Worm (Caenorhabditis elegans) whole organism, L4 larva: ENCODE measurements around the gene sri-67.
A peak's percentile ranks its signal among the peaks of the same experiment; 100 is the strongest.

ENCODE experiments used
- F26F4.8 ChIP-seq: fragments of 200-800 bp; sonication (Bioruptor generic); conservative IDR thresholded peaks from 2 replicates; pipeline ENCODE4 v1.3.6; 2022; ENCODE audit warnings: missing genetic modification characterization, missing compliant biosample characterization
- F37D6.2 ChIP-seq: sonication (generic microtip); optimal IDR thresholded peaks from 2 replicates; lab custom pipeline; 2016; ENCODE audit warnings: mild to moderate bottlenecking, missing genetic modification characterization, missing compliant biosample characterization
- F49E8.2 ChIP-seq: sonication (generic microtip); optimal IDR thresholded peaks from 2 replicates; lab custom pipeline; 2016; ENCODE audit warnings: missing compliant biosample characterization, mild to moderate bottlenecking, missing genetic modification characterization, borderline replicate concordance
- Y105C5A.15 ChIP-seq: fragments of 200-800 bp; sonication (Bioruptor generic); IDR thresholded peaks from 2 replicates; pipeline ENCODE4 v1.3.6; 2022; ENCODE audit warnings: missing genetic modification characterization, missing compliant biosample characterization
- Y48G9A.11 ChIP-seq: fragments of 200-800 bp; sonication (Bioruptor generic); IDR thresholded peaks from 2 replicates; pipeline ENCODE4 v1.3.6; 2022; ENCODE audit warnings: missing genetic modification reagents, missing genetic modification characterization, missing compliant biosample characterization
- Y5F2A.4 ChIP-seq: fragments of 200-800 bp; sonication (Bioruptor generic); optimal IDR thresholded peaks from 2 replicates; lab custom pipeline; 2018; ENCODE audit warnings: mild to moderate bottlenecking, missing genetic modification characterization, missing compliant biosample characterization
- ZK546.5 ChIP-seq, 2 experiments: sonication (generic microtip); optimal IDR thresholded peaks; 2 replicates each; lab custom pipeline; 2017; ENCODE audit warnings: missing biosample characterization in 2 of 2, missing genetic modification characterization in 2 of 2
- aly-2 ChIP-seq: sonication (generic microtip); optimal IDR thresholded peaks from 2 replicates; lab custom pipeline; 2018; ENCODE audit warnings: missing biosample characterization, missing genetic modification characterization
- ama-1 ChIP-seq: fragments of 150-350 bp; optimal IDR thresholded peaks from 2 replicates; lab custom pipeline; 2014; ENCODE audit warnings: inconsistent platforms, mixed read lengths
- attf-4 ChIP-seq: sonication (generic microtip); optimal IDR thresholded peaks from 3 replicates; lab custom pipeline; 2017; ENCODE audit warnings: missing biosample characterization, missing genetic modification characterization
- ceh-20 ChIP-seq: fragments of 200-800 bp; sonication (Bioruptor generic); IDR thresholded peaks from 2 replicates; pipeline ENCODE4 v1.3.6; 2022; ENCODE audit warnings: missing genetic modification reagents, missing genetic modification characterization, missing compliant biosample characterization
- ceh-44 ChIP-seq: fragments of 200-800 bp; sonication (Bioruptor generic); IDR thresholded peaks from 2 replicates; pipeline ENCODE4 v1.3.6; 2022; ENCODE audit warnings: missing genetic modification reagents, missing genetic modification characterization, missing compliant biosample characterization
- ces-1 ChIP-seq: fragments of 150-350 bp; sonication (generic microtip); optimal IDR thresholded peaks from 4 replicates; lab custom pipeline; 2014; ENCODE audit warnings: missing biosample characterization, missing genetic modification reagents, missing genetic modification characterization
- daf-12 ChIP-seq: fragments of 150-350 bp; optimal IDR thresholded peaks from 2 replicates; lab custom pipeline; 2014; ENCODE audit warnings: missing biosample characterization, missing genetic modification reagents, missing genetic modification characterization
- dmd-6 ChIP-seq: fragments of 200-800 bp; sonication (Bioruptor generic); IDR thresholded peaks from 2 replicates; pipeline ENCODE4 v1.3.6; 2022; ENCODE audit warnings: missing genetic modification reagents, missing genetic modification characterization, missing compliant biosample characterization
- fkh-10 ChIP-seq: fragments of 150-350 bp; optimal IDR thresholded peaks from 2 replicates; lab custom pipeline; 2014; ENCODE audit warnings: missing biosample characterization, missing genetic modification reagents, missing genetic modification characterization
- gei-8 ChIP-seq: fragments of 200-800 bp; sonication (Bioruptor generic); optimal IDR thresholded peaks from 2 replicates; lab custom pipeline; 2018; ENCODE audit warnings: mild to moderate bottlenecking, missing genetic modification characterization, missing compliant biosample characterization
- hif-1 ChIP-seq, 2 experiments: sonication (generic microtip); optimal IDR thresholded peaks; 2 replicates each; lab custom pipeline; 2016 to 2017; ENCODE audit warnings: missing compliant biosample characterization in 2 of 2, missing genetic modification characterization in 2 of 2, missing genetic modification reagents in 2 of 2, missing genotype in 2 of 2, mild to moderate bottlenecking in 1 of 2
- hmg-1.1 ChIP-seq: fragments of 200-800 bp; sonication (Bioruptor generic); IDR thresholded peaks from 2 replicates; pipeline ENCODE4 v1.3.6; 2022; ENCODE audit warnings: missing genetic modification reagents, missing genetic modification characterization, missing compliant biosample characterization
- lim-7 ChIP-seq: fragments of 200-800 bp; sonication (Bioruptor generic); IDR thresholded peaks from 2 replicates; pipeline ENCODE4 v1.3.6; 2022; ENCODE audit warnings: missing genetic modification characterization, missing compliant biosample characterization
- lin-1 ChIP-seq: fragments of 200-800 bp; sonication (Bioruptor generic); IDR thresholded peaks from 2 replicates; pipeline ENCODE4 v1.3.6; 2022; ENCODE audit warnings: missing genetic modification reagents, missing genetic modification characterization, missing compliant biosample characterization
- lin-15B ChIP-seq: fragments of 150-350 bp; sonication (generic microtip); optimal IDR thresholded peaks from 3 replicates; lab custom pipeline; 2014; ENCODE audit warnings: missing biosample characterization, missing genetic modification characterization
- lin-29 ChIP-seq: fragments of 200-800 bp; sonication (Bioruptor generic); IDR thresholded peaks from 2 replicates; pipeline ENCODE4 v1.3.6; 2022; ENCODE audit warnings: missing genetic modification reagents, missing genetic modification characterization, missing compliant biosample characterization
- lin-39 ChIP-seq: fragments of 150-350 bp; optimal IDR thresholded peaks from 2 replicates; lab custom pipeline; 2014; ENCODE audit warnings: missing biosample characterization, missing genetic modification reagents, missing genetic modification characterization
- lir-3 ChIP-seq: sonication (generic microtip); optimal IDR thresholded peaks from 2 replicates; lab custom pipeline; 2016; ENCODE audit warnings: mild to moderate bottlenecking, missing genetic modification characterization, missing compliant biosample characterization
- mdt-29 ChIP-seq: fragments of 200-800 bp; sonication (Bioruptor generic); IDR thresholded peaks from 2 replicates; pipeline ENCODE4 v1.3.6; 2022; ENCODE audit warnings: missing genetic modification reagents, missing genetic modification characterization, missing compliant biosample characterization
- mes-2 ChIP-seq: sonication (generic microtip); optimal IDR thresholded peaks from 2 replicates; lab custom pipeline; 2016; ENCODE audit warnings: missing genotype, mild to moderate bottlenecking, missing genetic modification characterization, missing compliant biosample characterization; ENCODE audit not compliant: poor library complexity, severe bottlenecking
- nhr-111 ChIP-seq: fragments of 200-800 bp; sonication (Bioruptor generic); optimal IDR thresholded peaks from 2 replicates; lab custom pipeline; 2018; ENCODE audit warnings: mild to moderate bottlenecking, missing genetic modification characterization, missing compliant biosample characterization
- nhr-25 ChIP-seq: sonication (generic microtip); optimal IDR thresholded peaks from 2 replicates; lab custom pipeline; 2017; ENCODE audit warnings: missing genetic modification characterization, mild to moderate bottlenecking, missing compliant biosample characterization, antibody characterized with exemption, moderate library complexity, borderline replicate concordance; ENCODE audit not compliant: insufficient read depth
- nhr-28 ChIP-seq: fragments of 150-350 bp; optimal IDR thresholded peaks from 2 replicates; lab custom pipeline; 2014; ENCODE audit warnings: missing biosample characterization, missing genetic modification characterization
- nhr-42 ChIP-seq: fragments of 200-800 bp; sonication (Bioruptor generic); IDR thresholded peaks from 2 replicates; pipeline ENCODE4 v1.3.6; 2022; ENCODE audit warnings: missing genetic modification characterization, missing compliant biosample characterization
- nhr-48 ChIP-seq: sonication (generic microtip); optimal IDR thresholded peaks from 2 replicates; lab custom pipeline; 2016; ENCODE audit warnings: mild to moderate bottlenecking, missing genetic modification characterization, missing compliant biosample characterization
- nhr-77 ChIP-seq: fragments of 150-350 bp; optimal IDR thresholded peaks from 2 replicates; lab custom pipeline; 2014; ENCODE audit warnings: missing biosample characterization, missing genetic modification characterization
- php-3 ChIP-seq: fragments of 200-800 bp; sonication (Bioruptor generic); IDR thresholded peaks from 2 replicates; pipeline ENCODE4 v1.3.6; 2022; ENCODE audit warnings: missing genetic modification reagents, missing genetic modification characterization, missing compliant biosample characterization
- pqm-1 ChIP-seq: sonication (generic microtip); optimal IDR thresholded peaks from 2 replicates; lab custom pipeline; 2017; ENCODE audit warnings: missing biosample characterization, missing genetic modification characterization
- rbr-2 ChIP-seq: sonication (generic microtip); optimal IDR thresholded peaks from 2 replicates; lab custom pipeline; 2016; ENCODE audit warnings: missing genotype, missing genetic modification characterization, missing compliant biosample characterization
- skn-1 ChIP-seq: fragments of 150-350 bp; optimal IDR thresholded peaks from 2 replicates; lab custom pipeline; 2014; ENCODE audit warnings: missing biosample characterization, missing genetic modification characterization
- snpc-1.2 ChIP-seq: fragments of 200-800 bp; sonication (Bioruptor generic); IDR thresholded peaks from 2 replicates; pipeline ENCODE4 v1.3.6; 2022; ENCODE audit warnings: missing genetic modification reagents, missing genetic modification characterization, missing compliant biosample characterization
- unc-130 ChIP-seq: sonication (generic microtip); optimal IDR thresholded peaks from 2 replicates; lab custom pipeline; 2016; ENCODE audit warnings: missing genetic modification reagents, missing genetic modification characterization, missing compliant biosample characterization
- unc-62 ChIP-seq, 3 experiments: fragments of 150-350 bp in 1 of 3; sonication (generic microtip); optimal IDR thresholded peaks in 2 of 3; peaks in 1 of 3; 1 replicate in 1 of 3; 2 replicates in 2 of 3; lab custom pipeline; 2014 to 2017; ENCODE audit warnings: missing biosample characterization in 3 of 3, missing genetic modification characterization in 3 of 3, missing genetic modification reagents in 3 of 3, missing genotype in 1 of 3
- vab-7 ChIP-seq: fragments of 200-800 bp; sonication (Bioruptor generic); IDR thresholded peaks from 2 replicates; pipeline ENCODE4 v1.3.6; 2022; ENCODE audit warnings: missing genetic modification reagents, missing genetic modification characterization, missing compliant biosample characterization
- zfp-3 ChIP-seq: fragments of 200-800 bp; sonication (Bioruptor generic); conservative IDR thresholded peaks from 2 replicates; pipeline ENCODE4 v1.3.6; 2022; ENCODE audit warnings: missing genetic modification reagents, missing genetic modification characterization, missing compliant biosample characterization
- ztf-7 ChIP-seq: fragments of 150-350 bp; optimal IDR thresholded peaks from 2 replicates; lab custom pipeline; 2014; ENCODE audit warnings: missing biosample characterization, missing genetic modification characterization

The sri-67 gene

ce11 chrV:19961971-19962370 is 25.8 kb upstream of the sri-67 start:
- TF ChIP-seq lim-7 (no peak), ces-1 (no peak), dmd-6 (no peak), aly-2 (no peak), zfp-3 (GFP tag; lab: Robert Waterston, UW) (no peak), daf-12 (tag; lab: Kevin White, UChicago) (no peak), F37D6.2 (tag; lab: Kevin White, UChicago) (no peak), Y105C5A.15 (no peak), ceh-44 (no peak), skn-1 (tag; lab: Kevin White, UChicago) (no peak)
- TF ChIP-seq, all 104 proteins: peak for 0

- TF ChIP-seq lin-39 (tag; lab: Kevin White, UChicago) (no peak), F26F4.8 (GFP tag; lab: Robert Waterston, UW) (no peak), F49E8.2 (tag; lab: Kevin White, UChicago) (no peak), lim-7 (no peak), attf-4 (no peak), Y48G9A.11 (GFP tag; lab: Robert Waterston, UW) (no peak), ZK546.5 (tag; optimal IDR thresholded peaks at IDR 0.05; lab: Kevin White, UChicago) (no peak), nhr-77 (no peak), skn-1 (tag; lab: Kevin White, UChicago) (no peak), lin-1 (GFP tag; lab: Robert Waterston, UW) (no peak), Y105C5A.15 (no peak), ama-1 (no peak)
Measured at ce11 chrV:19965626-19966025, 22.2 kb upstream of the sri-67 start, which contains the start of gene srh-171. TSS of gene srh-171 (plus strand) at chrV:19965700.

DNA sequence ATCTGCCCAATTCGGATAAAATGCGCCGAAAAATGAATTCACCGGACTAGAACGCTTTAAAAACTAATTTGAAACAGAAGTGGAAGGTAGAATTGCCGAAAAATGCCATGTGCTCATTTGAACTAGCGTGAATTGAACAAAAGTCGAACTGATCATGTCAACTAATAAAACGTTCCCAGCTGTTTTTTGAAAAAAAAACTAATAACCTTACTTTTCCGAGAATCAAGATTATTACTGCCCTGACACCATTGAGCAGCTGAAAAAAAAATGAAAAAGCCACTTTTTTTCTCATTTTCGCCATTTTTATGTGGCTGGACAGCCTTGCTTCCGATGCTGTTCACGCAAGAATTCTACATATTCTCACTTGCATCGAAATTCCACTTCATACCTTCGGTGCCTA is 14.8 kb upstream of the sri-67 start, which contains the start of gene srh-173:
Gene srh-173, plus strand, starts transcription at position 301 of the 400 bp plus-strand sequence.
- TF ChIP-seq nhr-77 = no peak
- TF ChIP-seq unc-62 (GFP tag; optimal IDR thresholded peaks at IDR 0.05 in 1 of 2; lab: Kevin White, UChicago) = peak in 1 of 2 experiments; percentile 35
- TF ChIP-seq unc-62 (tag; optimal IDR thresholded peaks at IDR 0.05; lab: Kevin White, UChicago) = no peak
- TF ChIP-seq ZK546.5 (tag; optimal IDR thresholded peaks at IDR 0.05; lab: Kevin White, UChicago) = no peak
- no peak for TF ChIP-seq rbr-2 (tag; lab: Kevin White, UChicago)
- no peak for TF ChIP-seq lir-3
- no peak for TF ChIP-seq mdt-29 (GFP tag; lab: Robert Waterston, UW)
- no peak for TF ChIP-seq ceh-20 (GFP tag; lab: Robert Waterston, UW)

- no peak for TF ChIP-seq hif-1 (tag; optimal IDR thresholded peaks at IDR 0.05; lab: Kevin White, UChicago)
- no peak for TF ChIP-seq Y48G9A.11 (GFP tag; lab: Robert Waterston, UW)
- TF ChIP-seq lin-29 (GFP tag; lab: Robert Waterston, UW) = no peak
- no peak for TF ChIP-seq lin-15B (tag; lab: Kevin White, UChicago)
- no peak for TF ChIP-seq lim-7
- TF ChIP-seq mdt-29 (GFP tag; lab: Robert Waterston, UW) = no peak
- TF ChIP-seq nhr-111 = no peak
Measured at ce11 chrV:19978220-19978619, 9.6 kb upstream of the sri-67 start, which contains the start of gene srh-183. TSS of gene srh-183 (minus strand) at chrV:19978320.

DNA sequence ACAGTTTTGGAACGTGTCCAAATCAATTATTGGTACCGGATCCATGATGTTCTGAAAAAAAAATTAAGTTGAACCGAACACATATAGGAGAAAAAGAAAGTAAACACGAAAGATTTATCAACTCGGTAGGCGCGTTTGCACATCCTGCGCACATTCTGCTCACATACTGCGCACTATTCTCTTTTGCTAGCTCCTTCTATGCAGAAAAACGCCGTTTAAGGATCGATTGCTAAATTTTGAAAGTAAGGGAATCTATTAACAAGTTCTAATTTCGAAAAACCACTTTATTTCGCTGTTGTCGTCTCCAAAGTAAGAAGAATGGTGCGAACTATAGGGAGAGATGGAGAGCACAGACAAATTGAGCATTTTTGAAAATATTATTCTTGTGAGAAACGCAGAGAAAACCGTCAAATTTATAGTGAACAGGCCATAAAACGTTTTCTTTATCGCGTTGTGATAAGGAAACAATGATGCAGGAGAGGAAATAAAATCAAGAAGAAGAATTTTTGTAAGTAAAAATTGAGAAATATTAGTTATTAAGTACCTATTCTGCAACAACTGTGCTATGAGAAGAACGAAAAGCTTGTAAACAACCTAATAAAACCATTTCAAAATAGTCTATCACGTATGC is 5.8 kb upstream of the sri-67 start, which contains the start of gene Y60A3A.24:
Gene Y60A3A.24, minus strand, starts transcription at position 51 of the 631 bp plus-strand sequence.
- no peak for TF ChIP-seq Y5F2A.4
- peak; percentile 87 for TF ChIP-seq pqm-1 (tag; lab: Kevin White, UChicago)
- no peak for TF ChIP-seq mes-2 (tag; lab: Kevin White, UChicago)
- TF ChIP-seq nhr-25 (tag; lab: Kevin White, UChicago) = no peak
- TF ChIP-seq fkh-10 (GFP tag; lab: Kevin White, UChicago) = no peak
- peak; percentile 16 for TF ChIP-seq nhr-77
- TF ChIP-seq nhr-28 (tag; lab: Kevin White, UChicago) = peak; percentile 82
- TF ChIP-seq nhr-42 (GFP tag; lab: Robert Waterston, UW) = no peak
- peak; percentile 90; the same call in 1 of the 2 replicates for TF ChIP-seq php-3 (GFP tag; lab: Robert Waterston, UW)
- no peak for TF ChIP-seq vab-7 (GFP tag; lab: Robert Waterston, UW)
- no peak for TF ChIP-seq gei-8 (GFP tag; lab: Kevin White, UChicago)
- TF ChIP-seq unc-130 = no peak
- TF ChIP-seq nhr-48 = no peak
- TF ChIP-seq ztf-7 (tag; lab: Kevin White, UChicago) = no peak
- TF ChIP-seq attf-4 = no peak
- no peak for TF ChIP-seq hmg-1.1
- TF ChIP-seq snpc-1.2 (GFP tag; lab: Robert Waterston, UW) = no peak
